Worm (Caenorhabditis elegans): ENCODE measurements around the gene C04G6.2.

ce11 chrII:5081124-5081913, 11.7 kb upstream of the C04G6.2 start, which contains the start of gene dsh-2:
- no peak for TF ChIP-seq F49E8.2 (tag; optimal IDR thresholded peaks at IDR 0.05; ENCODE audit: insufficient read depth)
- no peak for TF ChIP-seq lin-35 (GFP tag; optimal IDR thresholded peaks at IDR 0.05)
- TF ChIP-seq lin-40 (tag; optimal IDR thresholded peaks at IDR 0.05), result peak; percentile 33
- TF ChIP-seq ceh-27 (GFP tag; optimal IDR thresholded peaks at IDR 0.05), result peak; percentile 30

All from whole organism, young adult.